Worm (Caenorhabditis elegans) whole organism, L3 larva: Measurements from ENCODE around the gene nhr-149.

Experiments
- fkh-2 ChIP-seq: fragments of 150-350 bp; optimal IDR thresholded peaks from 2 replicates; lab custom pipeline; 2014; ENCODE audit warnings: missing biosample characterization, missing genetic modification reagents, missing genetic modification characterization
- jun-1 ChIP-seq: fragments of 150-350 bp; optimal IDR thresholded peaks from 2 replicates; lab custom pipeline; 2014; ENCODE audit warnings: missing biosample characterization, missing genetic modification reagents, missing genetic modification characterization
- mdl-1 ChIP-seq: fragments of 150-350 bp; optimal IDR thresholded peaks from 2 replicates; lab custom pipeline; 2014; ENCODE audit warnings: missing biosample characterization, missing genetic modification characterization
- nhr-25 ChIP-seq: sonication (generic microtip); optimal IDR thresholded peaks from 2 replicates; lab custom pipeline; 2017; ENCODE audit warnings: missing biosample characterization, missing genetic modification characterization
- nhr-76 ChIP-seq: fragments of 150-350 bp; sonication (generic microtip); optimal IDR thresholded peaks from 5 replicates; lab custom pipeline; 2014; ENCODE audit warnings: missing biosample characterization, missing genetic modification characterization

- no peak for TF ChIP-seq fkh-2
- no peak for TF ChIP-seq mdl-1
- no peak for TF ChIP-seq nhr-25 (tag; lab: Kevin White, UChicago)
- no peak for TF ChIP-seq nhr-76 (tag; lab: Kevin White, UChicago)
- TF ChIP-seq jun-1 = no peak
Observed at ce11 chrV:7379384-7379783, 29.9 kb upstream of the nhr-149 start, which contains the start of gene srsx-24.
